Worm (Caenorhabditis elegans) whole organism, midembryonic: ENCODE results near the gene AH6.17.

ENCODE experiments used
- T22C8.4 ChIP-seq: fragments of 200-800 bp; sonication (Bioruptor generic); IDR thresholded peaks from 2 replicates; pipeline ENCODE4 v1.3.6; 2022; ENCODE audit warnings: missing genetic modification characterization, missing compliant biosample characterization
- cog-1 ChIP-seq: sonication (generic microtip); optimal IDR thresholded peaks from 2 replicates; lab custom pipeline; 2016; ENCODE audit warnings: missing genetic modification characterization, missing compliant biosample characterization
- flt-1 ChIP-seq: fragments of 200-800 bp; sonication (Bioruptor generic); IDR thresholded peaks from 2 replicates; pipeline ENCODE4 v1.3.6; 2022; ENCODE audit warnings: missing genetic modification characterization, missing compliant biosample characterization
- klf-2 ChIP-seq: fragments of 200-800 bp; sonication (Bioruptor generic); conservative IDR thresholded peaks from 2 replicates; pipeline ENCODE4 v1.3.6; 2022; ENCODE audit warnings: missing genetic modification reagents, missing genetic modification characterization, missing compliant biosample characterization
- med-1 ChIP-seq: sonication (generic microtip); optimal IDR thresholded peaks from 2 replicates; lab custom pipeline; 2017; ENCODE audit warnings: missing genetic modification characterization, mild to moderate bottlenecking, missing compliant biosample characterization, antibody characterized with exemption, missing genetic modification reagents; ENCODE audit not compliant: insufficient read depth
- ref-1 ChIP-seq: fragments of 200-800 bp; sonication (Bioruptor generic); conservative IDR thresholded peaks from 2 replicates; pipeline ENCODE4 v1.3.6; 2022; ENCODE audit warnings: missing genetic modification reagents, missing genetic modification characterization, missing compliant biosample characterization
- tab-1 ChIP-seq: fragments of 200-800 bp; sonication (Bioruptor generic); IDR thresholded peaks from 2 replicates; pipeline ENCODE4 v1.3.6; 2022; ENCODE audit warnings: missing genetic modification characterization, missing compliant biosample characterization
- ztf-23 ChIP-seq: fragments of 200-800 bp; sonication (Bioruptor generic); IDR thresholded peaks from 2 replicates; pipeline ENCODE4 v1.3.6; 2022; ENCODE audit warnings: missing genetic modification reagents, missing genetic modification characterization, missing compliant biosample characterization
- ztf-29 ChIP-seq: fragments of 200-800 bp; sonication (Bioruptor generic); IDR thresholded peaks from 2 replicates; pipeline ENCODE4 v1.3.6; 2022; ENCODE audit warnings: missing genetic modification reagents, missing genetic modification characterization, missing compliant biosample characterization

The AH6.17 gene

DNA sequence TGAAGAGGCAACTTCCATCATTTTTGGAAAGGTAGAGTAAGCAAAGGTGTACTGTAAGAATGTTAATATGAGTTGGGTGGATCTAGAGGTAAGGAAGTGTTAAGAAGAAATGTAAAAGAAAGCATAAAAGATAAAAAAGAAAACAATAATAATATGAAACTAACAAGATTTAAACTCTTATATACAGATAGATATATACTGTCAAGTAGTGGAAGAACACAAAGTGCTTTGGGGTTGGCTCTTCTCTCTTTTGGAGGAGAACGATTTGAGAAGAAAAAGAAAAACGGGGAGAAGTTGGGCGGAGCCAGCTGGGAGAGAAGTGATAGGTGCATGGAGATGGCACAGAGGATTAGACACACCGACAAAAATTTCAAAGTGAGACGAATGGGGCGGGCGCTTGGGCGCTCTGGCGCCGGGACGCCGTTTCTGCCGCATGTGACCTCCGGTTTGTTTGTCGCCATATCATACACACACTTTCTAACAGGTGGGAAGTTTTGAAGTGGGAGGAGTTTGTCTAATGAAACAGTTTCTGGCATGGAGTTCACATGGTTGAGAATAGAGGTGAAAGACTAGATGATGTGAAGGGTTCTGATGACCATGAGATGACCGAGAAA, 35.5 kb upstream of the AH6.17 start, which contains the start of gene T19H5.4:
TSS of gene T19H5.4 (minus strand) at position 51 of the 614 bp plus-strand sequence.
- TF ChIP-seq T22C8.4 (GFP tag; lab: Robert Waterston, UW) (no peak), flt-1 (GFP tag; lab: Robert Waterston, UW) (no peak), ref-1 (GFP tag; lab: Robert Waterston, UW) (no peak; the same call in 1 of the 2 replicates), ztf-29 (GFP tag; lab: Robert Waterston, UW) (no peak), ztf-23 (no peak), cog-1 (tag; lab: Kevin White, UChicago) (no peak), klf-2 (GFP tag; lab: Robert Waterston, UW) (no peak), tab-1 (GFP tag; lab: Robert Waterston, UW) (no peak), med-1 (GFP tag; lab: Kevin White, UChicago) (no peak)

DNA sequence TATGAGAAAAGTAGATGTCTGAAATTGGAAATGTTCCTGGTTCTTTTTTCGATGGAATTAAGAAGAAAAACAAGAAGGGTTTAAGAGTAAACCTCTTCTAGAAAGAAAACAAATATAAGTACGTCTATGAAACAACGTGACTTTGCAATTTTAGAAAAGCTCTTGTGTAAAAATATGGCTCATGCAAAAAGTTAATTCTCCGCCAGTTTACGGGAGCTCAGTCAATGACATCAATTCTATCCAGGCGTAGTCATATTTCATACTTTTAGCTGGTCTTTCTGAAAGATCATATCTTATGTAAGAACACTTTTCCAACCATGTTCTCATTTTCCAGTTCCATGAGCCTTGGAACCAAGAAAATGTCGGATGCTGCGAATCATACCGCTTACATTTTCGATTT, 33.0 kb upstream of the AH6.17 start:
- TF ChIP-seq flt-1 (GFP tag; lab: Robert Waterston, UW) (no peak), tab-1 (GFP tag; lab: Robert Waterston, UW) (no peak), ztf-23 (no peak), klf-2 (GFP tag; lab: Robert Waterston, UW) (no peak), ref-1 (GFP tag; lab: Robert Waterston, UW) (no peak), cog-1 (tag; lab: Kevin White, UChicago) (no peak)

DNA sequence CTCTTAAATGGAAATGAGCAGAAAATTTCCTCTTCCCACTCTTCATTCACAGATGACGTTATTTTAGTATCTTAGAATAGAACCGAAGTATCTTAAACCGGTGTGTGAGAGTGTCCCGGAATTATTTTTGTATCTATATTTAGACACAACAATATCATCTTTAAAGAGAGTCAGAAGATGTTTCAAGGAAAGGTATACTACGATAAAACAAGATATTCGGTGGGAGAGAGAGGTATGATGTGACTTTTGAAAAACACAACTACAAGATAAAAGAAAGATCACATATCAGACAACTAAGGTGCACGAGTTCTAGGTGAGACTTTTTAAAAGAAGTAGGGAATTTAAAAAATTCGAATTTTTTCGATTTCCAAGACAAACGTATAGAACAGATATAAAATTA, 32.4 kb upstream of the AH6.17 start:
- TF ChIP-seq flt-1 (GFP tag; lab: Robert Waterston, UW): no peak
- no peak for TF ChIP-seq ztf-23
- no peak for TF ChIP-seq ref-1 (GFP tag; lab: Robert Waterston, UW)
- TF ChIP-seq ztf-29 (GFP tag; lab: Robert Waterston, UW): no peak
- no peak for TF ChIP-seq tab-1 (GFP tag; lab: Robert Waterston, UW)
- no peak for TF ChIP-seq cog-1 (tag; lab: Kevin White, UChicago)
- no peak for TF ChIP-seq med-1 (GFP tag; lab: Kevin White, UChicago)
- no peak for TF ChIP-seq T22C8.4 (GFP tag; lab: Robert Waterston, UW)
- TF ChIP-seq klf-2 (GFP tag; lab: Robert Waterston, UW): no peak

DNA sequence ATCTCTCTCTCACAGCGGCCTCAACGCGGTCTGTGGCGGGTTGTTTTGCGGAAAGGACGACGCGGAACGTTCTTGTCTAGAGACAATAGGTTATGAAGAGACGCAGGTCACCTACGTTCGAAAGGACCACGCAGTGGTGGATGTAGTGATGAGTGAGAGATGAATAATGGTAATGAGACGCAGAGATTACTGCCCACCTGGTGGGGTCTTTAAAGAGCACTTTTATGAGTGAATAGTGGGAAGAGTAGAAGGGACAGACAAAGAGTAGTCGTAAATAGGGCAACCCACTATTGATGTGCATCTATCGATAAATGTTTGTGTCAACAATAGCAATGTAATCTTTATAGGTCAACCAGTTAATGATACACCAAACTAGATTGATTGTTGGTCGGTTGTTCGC, 31.9 kb upstream of the AH6.17 start:
- peak; percentile 67 for TF ChIP-seq cog-1 (tag; lab: Kevin White, UChicago)
- TF ChIP-seq tab-1 (GFP tag; lab: Robert Waterston, UW): 0 out of 2 replicates have a peak, but pooled peaks have one; percentile 34
- peak; percentile 42; the same call in 1 of the 2 replicates for TF ChIP-seq flt-1 (GFP tag; lab: Robert Waterston, UW)
- no peak for TF ChIP-seq ztf-29 (GFP tag; lab: Robert Waterston, UW)

DNA sequence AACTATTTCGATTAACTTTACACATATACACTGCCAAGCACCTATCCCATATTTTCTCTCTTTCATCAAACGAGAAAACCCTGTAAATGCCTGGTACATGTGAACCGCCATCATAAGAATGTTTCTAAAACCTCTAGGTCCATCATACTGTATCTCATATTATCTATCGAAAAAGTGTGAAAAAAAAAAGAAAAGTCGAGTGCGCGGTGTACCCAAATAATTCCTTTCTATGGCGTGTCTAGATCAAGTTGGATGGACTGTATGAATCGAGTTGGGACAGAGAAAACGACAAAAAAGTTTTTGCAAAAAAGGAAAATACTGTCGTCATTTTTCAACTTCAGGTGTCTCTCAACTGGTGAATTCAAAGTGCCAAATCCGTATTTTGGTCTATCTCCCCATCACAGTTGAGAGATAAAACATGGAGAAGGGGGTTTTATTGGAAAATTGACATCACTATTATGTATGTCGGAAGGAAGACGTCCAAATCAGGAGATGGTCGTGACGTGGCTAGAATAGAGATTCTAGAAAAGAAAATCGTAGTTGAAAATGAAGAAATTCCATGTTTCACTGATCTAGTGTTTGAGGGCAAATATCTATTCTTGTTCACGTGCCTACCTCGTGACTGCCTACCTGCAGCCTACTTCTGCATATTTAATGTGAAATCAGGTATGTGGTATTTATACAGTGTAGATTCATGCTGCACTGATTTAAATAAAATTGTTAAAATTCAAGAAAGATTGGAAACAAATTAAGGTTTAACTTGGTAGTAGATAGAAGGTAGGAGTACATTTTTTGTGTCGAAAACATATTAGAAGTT, 29.5 kb upstream of the AH6.17 start:
- TF ChIP-seq cog-1 (tag; lab: Kevin White, UChicago) (no peak), T22C8.4 (GFP tag; lab: Robert Waterston, UW) (no peak), ztf-23 (no peak), flt-1 (GFP tag; lab: Robert Waterston, UW) (no peak), ztf-29 (GFP tag; lab: Robert Waterston, UW) (no peak), tab-1 (GFP tag; lab: Robert Waterston, UW) (no peak), klf-2 (GFP tag; lab: Robert Waterston, UW) (no peak), med-1 (GFP tag; lab: Kevin White, UChicago) (no peak), ref-1 (GFP tag; lab: Robert Waterston, UW) (no peak)

DNA sequence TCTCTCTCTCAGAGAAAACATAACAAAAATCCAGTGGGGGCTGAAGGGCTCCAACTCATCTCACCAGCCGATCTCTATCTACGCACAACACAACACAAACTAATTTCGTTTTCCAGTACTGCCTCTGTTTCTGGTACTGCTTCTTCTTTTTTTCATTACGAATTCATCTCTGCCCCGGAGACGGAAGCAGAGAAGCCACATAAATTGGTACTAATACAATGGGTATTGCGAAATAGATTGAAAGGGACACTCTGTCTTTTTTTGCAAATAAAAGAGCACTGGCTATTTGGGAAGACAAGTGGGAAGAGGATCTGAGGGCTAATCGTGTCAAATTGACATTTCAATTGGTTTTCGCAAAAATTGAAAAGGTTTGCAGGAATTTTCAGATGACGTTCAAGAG, 25.7 kb upstream of the AH6.17 start:
- TF ChIP-seq ztf-23: no peak
- TF ChIP-seq cog-1 (tag; lab: Kevin White, UChicago): no peak
- no peak for TF ChIP-seq ztf-29 (GFP tag; lab: Robert Waterston, UW)
- TF ChIP-seq tab-1 (GFP tag; lab: Robert Waterston, UW): no peak
- no peak for TF ChIP-seq flt-1 (GFP tag; lab: Robert Waterston, UW)
- TF ChIP-seq T22C8.4 (GFP tag; lab: Robert Waterston, UW): no peak
- no peak for TF ChIP-seq klf-2 (GFP tag; lab: Robert Waterston, UW)
- TF ChIP-seq ref-1 (GFP tag; lab: Robert Waterston, UW): no peak
- TF ChIP-seq med-1 (GFP tag; lab: Kevin White, UChicago): no peak

DNA sequence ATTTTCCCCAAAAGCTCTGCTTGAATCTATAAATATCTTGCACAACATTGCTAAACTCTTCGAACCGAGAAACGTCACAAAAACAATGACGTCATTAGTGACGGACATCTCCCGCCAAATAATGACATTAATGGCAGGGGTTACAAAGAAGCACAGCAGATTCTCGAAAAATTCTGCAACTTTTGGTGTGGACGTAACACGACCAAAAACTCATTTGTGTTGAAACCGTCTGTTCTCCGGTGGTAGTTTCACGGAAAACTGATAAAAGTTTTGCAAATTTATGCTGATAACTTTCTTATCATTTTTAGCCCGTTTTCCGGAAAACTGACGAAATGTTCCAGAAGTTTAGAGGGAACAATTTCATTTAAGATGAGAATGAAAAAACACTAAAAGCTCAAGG, 24.4 kb upstream of the AH6.17 start:
- TF ChIP-seq tab-1 (GFP tag; lab: Robert Waterston, UW): no peak
- TF ChIP-seq ref-1 (GFP tag; lab: Robert Waterston, UW): no peak
- TF ChIP-seq flt-1 (GFP tag; lab: Robert Waterston, UW): no peak
- TF ChIP-seq ztf-23: no peak
- no peak for TF ChIP-seq cog-1 (tag; lab: Kevin White, UChicago)
- no peak for TF ChIP-seq klf-2 (GFP tag; lab: Robert Waterston, UW)
- TF ChIP-seq ztf-29 (GFP tag; lab: Robert Waterston, UW): no peak
- no peak for TF ChIP-seq med-1 (GFP tag; lab: Kevin White, UChicago)
- TF ChIP-seq T22C8.4 (GFP tag; lab: Robert Waterston, UW): no peak

DNA sequence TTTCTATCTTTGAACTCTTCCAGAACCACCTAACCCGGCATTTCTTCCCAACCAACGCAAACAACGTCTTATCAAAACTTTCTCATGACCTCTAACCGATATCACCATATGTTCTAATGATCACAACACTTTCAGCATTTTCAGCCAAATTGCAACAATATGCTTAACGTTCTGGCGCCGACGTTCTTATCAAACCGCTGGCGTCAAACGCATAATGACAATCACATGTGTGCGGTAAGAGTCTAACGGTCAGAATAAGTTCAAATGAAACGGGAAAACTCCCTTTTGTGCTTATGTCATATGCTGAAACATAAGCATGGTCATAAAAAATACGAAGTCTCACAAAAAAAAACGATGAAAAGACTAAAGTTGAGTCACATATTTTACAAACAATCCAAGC, 22.0 kb upstream of the AH6.17 start:
- TF ChIP-seq T22C8.4 (GFP tag; lab: Robert Waterston, UW) (no peak), med-1 (GFP tag; lab: Kevin White, UChicago) (no peak)

DNA sequence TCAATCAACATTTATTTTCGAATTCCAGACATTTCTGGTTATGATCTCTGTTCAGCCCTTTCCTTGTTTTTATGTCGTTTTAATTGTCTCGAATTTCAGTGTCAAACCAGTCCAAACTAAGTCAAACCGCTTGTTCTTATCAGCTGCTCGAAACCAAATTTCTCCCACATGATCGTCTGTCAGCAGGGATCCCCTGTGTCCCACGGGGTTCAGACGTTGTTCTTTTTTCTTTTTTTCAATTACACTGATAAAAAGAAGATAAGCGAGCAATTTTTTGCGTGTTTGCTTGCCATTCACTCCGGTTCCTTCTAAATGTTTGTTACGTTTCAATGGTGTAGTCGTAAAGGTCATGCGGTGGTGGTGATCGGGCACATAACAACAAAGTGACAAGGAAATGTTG, 21.0 kb upstream of the AH6.17 start:
- TF ChIP-seq ztf-29 (GFP tag; lab: Robert Waterston, UW) (no peak), ztf-23 (no peak), klf-2 (GFP tag; lab: Robert Waterston, UW) (no peak), flt-1 (GFP tag; lab: Robert Waterston, UW) (no peak), tab-1 (GFP tag; lab: Robert Waterston, UW) (no peak), T22C8.4 (GFP tag; lab: Robert Waterston, UW) (no peak), cog-1 (tag; lab: Kevin White, UChicago) (no peak), ref-1 (GFP tag; lab: Robert Waterston, UW) (no peak), med-1 (GFP tag; lab: Kevin White, UChicago) (no peak)
